Worm (Caenorhabditis elegans): Measurements from ENCODE around the gene srx-113.
A peak's percentile ranks its signal among the peaks of the same experiment; 100 is the strongest.

srx-113 gene

ce11 chrV:12596795-12597194 is 35.2 kb downstream of the srx-113 start (continued):
- TF ChIP-seq peb-1 (tag; optimal IDR thresholded peaks at IDR 0.05), result no peak
- TF ChIP-seq ztf-1 (GFP tag; conservative IDR thresholded peaks at IDR 0.05), result no peak
- TF ChIP-seq unc-62 (GFP tag; optimal IDR thresholded peaks at IDR 0.05), result no peak
- TF ChIP-seq skn-1 (tag; optimal IDR thresholded peaks at IDR 0.05), result no peak
- peak; percentile 29 for TF ChIP-seq egl-27 (tag; optimal IDR thresholded peaks at IDR 0.05)
- TF ChIP-seq sem-4 (tag; optimal IDR thresholded peaks at IDR 0.05), result no peak
- no peak for TF ChIP-seq unc-55 (GFP tag; optimal IDR thresholded peaks at IDR 0.05)
- no peak for TF ChIP-seq mab-5 (tag; optimal IDR thresholded peaks at IDR 0.05)
- TF ChIP-seq C34F6.9 (tag; optimal IDR thresholded peaks at IDR 0.05), result peak; percentile 37
- TF ChIP-seq elt-1 (tag; optimal IDR thresholded peaks at IDR 0.05), result no peak
- no peak for TF ChIP-seq elt-3 (tag; optimal IDR thresholded peaks at IDR 0.05)
- no peak for TF ChIP-seq mbf-1 (tag; optimal IDR thresholded peaks at IDR 0.05)

- TF ChIP-seq sma-9 (GFP tag; optimal IDR thresholded peaks at IDR 0.05) (no peak), sma-9 (tag; optimal IDR thresholded peaks at IDR 0.05) (no peak), dmd-4 (tag; optimal IDR thresholded peaks at IDR 0.05) (no peak), aly-2 (tag; optimal IDR thresholded peaks at IDR 0.05) (no peak), elt-1 (tag; optimal IDR thresholded peaks at IDR 0.05) (no peak), ama-1 (optimal IDR thresholded peaks at IDR 0.05) (no peak), ztf-11 (tag; optimal IDR thresholded peaks at IDR 0.05) (no peak), mbf-1 (tag; optimal IDR thresholded peaks at IDR 0.05) (no peak), nhr-10 (tag; optimal IDR thresholded peaks at IDR 0.05) (no peak), lin-39 (tag; optimal IDR thresholded peaks at IDR 0.05) (no peak), C34F6.9 (tag; optimal IDR thresholded peaks at IDR 0.05) (no peak), ceh-16 (tag; optimal IDR thresholded peaks at IDR 0.05) (no peak), egl-27 (tag; optimal IDR thresholded peaks at IDR 0.05) (no peak), skn-1 (tag; optimal IDR thresholded peaks at IDR 0.05) (no peak), nhr-237 (tag; optimal IDR thresholded peaks at IDR 0.05) (no peak), nhr-129 (tag; optimal IDR thresholded peaks at IDR 0.05) (no peak)
Observed at ce11 chrV:12596196-12596595, 35.8 kb downstream of the srx-113 start, which contains the start of gene mma-1. Gene mma-1 (minus strand): TSS chrV:12596296.

- TF ChIP-seq ztf-11 (tag; optimal IDR thresholded peaks at IDR 0.05) (no peak), nhr-25 (tag; optimal IDR thresholded peaks at IDR 0.05) (no peak)
Observed at ce11 chrV:12592379-12592778, 39.6 kb downstream of the srx-113 start, which contains the start of gene C14C10.2. Gene C14C10.2 (minus strand): TSS chrV:12592479.

ce11 chrV:12590601-12591000 is 41.3 kb downstream of the srx-113 start, which contains the start of gene ttr-43:
Gene ttr-43 (minus strand): TSS chrV:12590701.
- TF ChIP-seq nhr-6 (tag; optimal IDR thresholded peaks at IDR 0.05), result no peak
- TF ChIP-seq nhr-129 (tag; optimal IDR thresholded peaks at IDR 0.05), result no peak
- TF ChIP-seq lsy-2 (tag; optimal IDR thresholded peaks at IDR 0.05), result no peak
- TF ChIP-seq crh-2 (tag; optimal IDR thresholded peaks at IDR 0.05), result no peak
- no peak for TF ChIP-seq peb-1 (tag; optimal IDR thresholded peaks at IDR 0.05)
- TF ChIP-seq fos-1 (tag; optimal IDR thresholded peaks at IDR 0.05), result no peak
- no peak for TF ChIP-seq dmd-4 (tag; optimal IDR thresholded peaks at IDR 0.05)
- TF ChIP-seq skn-1 (tag; optimal IDR thresholded peaks at IDR 0.05), result no peak
- no peak for TF ChIP-seq nhr-10 (tag; optimal IDR thresholded peaks at IDR 0.05)
- no peak for TF ChIP-seq C34F6.9 (tag; optimal IDR thresholded peaks at IDR 0.05)
- TF ChIP-seq lin-11 (tag; optimal IDR thresholded peaks at IDR 0.05), result no peak
- no peak for TF ChIP-seq nhr-12 (tag; optimal IDR thresholded peaks at IDR 0.05)
- no peak for TF ChIP-seq ztf-11 (tag; optimal IDR thresholded peaks at IDR 0.05)
- no peak for TF ChIP-seq mab-5 (tag; optimal IDR thresholded peaks at IDR 0.05)
- TF ChIP-seq nhr-23 (tag; optimal IDR thresholded peaks at IDR 0.05), result no peak

- no peak for TF ChIP-seq skn-1 (tag; optimal IDR thresholded peaks at IDR 0.05)
- no peak for TF ChIP-seq snpc-4 (tag; optimal IDR thresholded peaks at IDR 0.05)
- no peak for TF ChIP-seq nhr-11 (tag; optimal IDR thresholded peaks at IDR 0.05)
- TF ChIP-seq lsy-2 (tag; optimal IDR thresholded peaks at IDR 0.05), result no peak
- no peak for TF ChIP-seq unc-55 (GFP tag; optimal IDR thresholded peaks at IDR 0.05)
- TF ChIP-seq ztf-1 (GFP tag; conservative IDR thresholded peaks at IDR 0.05), result no peak
- no peak for TF ChIP-seq fos-1 (tag; optimal IDR thresholded peaks at IDR 0.05)
- TF ChIP-seq nhr-25 (tag; optimal IDR thresholded peaks at IDR 0.05), result no peak
- TF ChIP-seq gmeb-1 (tag; optimal IDR thresholded peaks at IDR 0.05), result no peak
- no peak for TF ChIP-seq F13H6.1 (tag; optimal IDR thresholded peaks at IDR 0.05)
- TF ChIP-seq nhr-77 (tag; optimal IDR thresholded peaks at IDR 0.05), result no peak
Observed at ce11 chrV:12588030-12588429, 43.9 kb downstream of the srx-113 start, which contains the start of gene C14C10.1. Gene C14C10.1 (plus strand): TSS chrV:12588330.
